Fruit fly (Drosophila melanogaster): Measurements from ENCODE around the gene CG14106.

CG14106 gene

dm6 chr3L:13424068-13424467 lies 1.4 kb downstream of the CG14106 start, which contains the start of gene CG33263:
CG33263 (minus strand) TSS chr3L:13424168.
- TF ChIP-seq rn (GFP tag; IDR thresholded peaks at IDR 0.05): no peak
- TF ChIP-seq gl (tag; optimal IDR thresholded peaks at IDR 0.05): no peak
- no peak for TF ChIP-seq CG9948 (tag; optimal IDR thresholded peaks at IDR 0.05)
- no peak for TF ChIP-seq D1 (tag; optimal IDR thresholded peaks at IDR 0.05)

dm6 chr3L:13422286-13422787 lies 3.1 kb downstream of the CG14106 start, which contains the start of gene CG32121:
CG32121 (minus strand) TSS chr3L:13422336.
- no peak for TF ChIP-seq CG34367 (tag; optimal IDR thresholded peaks at IDR 0.05)
- no peak for TF ChIP-seq CG12605 (GFP tag; IDR thresholded peaks at IDR 0.05)
- no peak for TF ChIP-seq CG17806 (tag; optimal IDR thresholded peaks at IDR 0.05)
- TF ChIP-seq gl (tag; optimal IDR thresholded peaks at IDR 0.05): no peak
- TF ChIP-seq Ets98B (GFP tag; IDR thresholded peaks at IDR 0.05): no peak
- TF ChIP-seq CG32121 (GFP tag; IDR thresholded peaks at IDR 0.05): no peak; the same call in 1 of the 2 replicates
- no peak for TF ChIP-seq rn (GFP tag; IDR thresholded peaks at IDR 0.05)
- TF ChIP-seq CG13204 (GFP tag; optimal IDR thresholded peaks at IDR 0.05): no peak
- TF ChIP-seq CG10348 (GFP tag; IDR thresholded peaks at IDR 0.05): no peak

dm6 chr3L:13420212-13420611 lies 5.3 kb downstream of the CG14106 start:
- TF ChIP-seq CG13204 (GFP tag; optimal IDR thresholded peaks at IDR 0.05) (no peak), CG8301 (tag; optimal IDR thresholded peaks at IDR 0.05) (no peak), CG4496 (GFP tag; IDR thresholded peaks at IDR 0.05) (no peak), CG9948 (tag; optimal IDR thresholded peaks at IDR 0.05) (no peak), rn (GFP tag; IDR thresholded peaks at IDR 0.05) (no peak), CG12605 (GFP tag; IDR thresholded peaks at IDR 0.05) (no peak), Pif1B (GFP tag; optimal IDR thresholded peaks at IDR 0.05) (no peak), CG34367 (tag; optimal IDR thresholded peaks at IDR 0.05) (no peak), fd96Ca (GFP tag; IDR thresholded peaks at IDR 0.05) (no peak), Ets98B (GFP tag; IDR thresholded peaks at IDR 0.05) (no peak)

dm6 chr3L:13412886-13413224 lies 12.6 kb downstream of the CG14106 start:
- TF ChIP-seq CG10348 (GFP tag; IDR thresholded peaks at IDR 0.05) (no peak), CG32121 (GFP tag; IDR thresholded peaks at IDR 0.05) (no peak), Pif1B (GFP tag; optimal IDR thresholded peaks at IDR 0.05) (no peak), CG8301 (tag; optimal IDR thresholded peaks at IDR 0.05) (no peak), Pif1A (GFP tag; optimal IDR thresholded peaks at IDR 0.05) (no peak), rn (GFP tag; IDR thresholded peaks at IDR 0.05) (no peak), CG8159 (tag; optimal IDR thresholded peaks at IDR 0.05) (no peak), EcR (GFP tag; optimal IDR thresholded peaks at IDR 0.05) (no peak), CG4496 (GFP tag; IDR thresholded peaks at IDR 0.05) (no peak), CG13204 (GFP tag; optimal IDR thresholded peaks at IDR 0.05) (no peak), Snoo (tag; optimal IDR thresholded peaks at IDR 0.05) (no peak), Ets98B (GFP tag; IDR thresholded peaks at IDR 0.05) (no peak), gl (tag; optimal IDR thresholded peaks at IDR 0.05) (no peak)

dm6 chr3L:13412200-13412885 lies 13.1 kb downstream of the CG14106 start, which contains the start of the genes CG10222 and flr:
CG10222 (minus strand) TSS chr3L:13412453.
flr (plus strand) TSS chr3L:13412843.
- TF ChIP-seq CG32121 (GFP tag; IDR thresholded peaks at IDR 0.05): peak; percentile 17; the same call in 1 of the 2 replicates
- no peak for TF ChIP-seq CG9948 (tag; optimal IDR thresholded peaks at IDR 0.05)
- TF ChIP-seq CG8159 (tag; optimal IDR thresholded peaks at IDR 0.05): peak; percentile 39
- peak; percentile 8 for TF ChIP-seq CG15710 (tag; optimal IDR thresholded peaks at IDR 0.05)

- TF ChIP-seq gl (tag; optimal IDR thresholded peaks at IDR 0.05) (no peak), Pif1B (GFP tag; optimal IDR thresholded peaks at IDR 0.05) (no peak), CG32121 (GFP tag; IDR thresholded peaks at IDR 0.05) (no peak), Pif1A (GFP tag; optimal IDR thresholded peaks at IDR 0.05) (no peak), CG9948 (tag; optimal IDR thresholded peaks at IDR 0.05) (no peak), CG12605 (GFP tag; IDR thresholded peaks at IDR 0.05) (no peak), fd96Ca (GFP tag; IDR thresholded peaks at IDR 0.05) (no peak), EcR (GFP tag; optimal IDR thresholded peaks at IDR 0.05) (peak; percentile 25), D1 (tag; optimal IDR thresholded peaks at IDR 0.05) (peak; percentile 93), CG4496 (GFP tag; IDR thresholded peaks at IDR 0.05) (no peak), CG34367 (tag; optimal IDR thresholded peaks at IDR 0.05) (no peak), CG14655 (GFP tag; optimal IDR thresholded peaks at IDR 0.05) (no peak)
These were observed 14.5 kb downstream of the CG14106 start for dm6 chr3L:13410999-13411398.

dm6 chr3L:13409809-13410521 lies 15.5 kb downstream of the CG14106 start:
- TF ChIP-seq CG9948 (tag; optimal IDR thresholded peaks at IDR 0.05) (peak; percentile 5), CG13204 (GFP tag; optimal IDR thresholded peaks at IDR 0.05) (no peak), CG14655 (GFP tag; optimal IDR thresholded peaks at IDR 0.05) (no peak), CG8159 (tag; optimal IDR thresholded peaks at IDR 0.05) (peak; percentile 66), Pif1B (GFP tag; optimal IDR thresholded peaks at IDR 0.05) (peak; percentile 11), CG8301 (tag; optimal IDR thresholded peaks at IDR 0.05) (no peak), CG15710 (tag; optimal IDR thresholded peaks at IDR 0.05) (peak; percentile 52), CG34367 (tag; optimal IDR thresholded peaks at IDR 0.05) (peak; percentile 4), CG32121 (GFP tag; IDR thresholded peaks at IDR 0.05) (no peak), CG4496 (GFP tag; IDR thresholded peaks at IDR 0.05) (no peak), rn (GFP tag; IDR thresholded peaks at IDR 0.05) (no peak), EcR (GFP tag; optimal IDR thresholded peaks at IDR 0.05) (no peak), Ets98B (GFP tag; IDR thresholded peaks at IDR 0.05) (no peak), CG17806 (tag; optimal IDR thresholded peaks at IDR 0.05) (peak; percentile 7), CG12605 (GFP tag; IDR thresholded peaks at IDR 0.05) (no peak), Pif1A (GFP tag; optimal IDR thresholded peaks at IDR 0.05) (no peak), D1 (tag; optimal IDR thresholded peaks at IDR 0.05) (no peak), fd96Ca (GFP tag; IDR thresholded peaks at IDR 0.05) (no peak), Snoo (tag; optimal IDR thresholded peaks at IDR 0.05) (peak; percentile 51), CG10348 (GFP tag; IDR thresholded peaks at IDR 0.05) (no peak), gl (tag; optimal IDR thresholded peaks at IDR 0.05) (no peak)
